Worm (Caenorhabditis elegans) whole organism, late embryonic: Measurements from ENCODE around the gene F28A10.4.
"Not testable (repeated sequence)": the region's sequence is repeated elsewhere in the genome, so short reads cannot be mapped to it uniquely, and the experiment has no call there.

Experiments used
- ama-1 ChIP-seq: fragments of 150-350 bp; optimal IDR thresholded peaks from 2 replicates; lab custom pipeline; 2014
- dmd-4 ChIP-seq: sonication (generic microtip); optimal IDR thresholded peaks from 2 replicates; lab custom pipeline; 2016; ENCODE audit warnings: borderline replicate concordance, missing genetic modification characterization, missing compliant biosample characterization
- dve-1 ChIP-seq: sonication (generic microtip); optimal IDR thresholded peaks from 2 replicates; lab custom pipeline; 2017; ENCODE audit warnings: antibody characterized with exemption, mild to moderate bottlenecking, missing genetic modification characterization, missing compliant biosample characterization
- unc-3 ChIP-seq, 2 experiments: fragments of 200-800 bp in 1 of 2; sonication (Bioruptor generic) in 1 of 2; sonication (generic microtip) in 1 of 2; conservative IDR thresholded peaks in 1 of 2; optimal IDR thresholded peaks in 1 of 2; 2 replicates each; pipeline versions ENCODE4 v1.3.6 to Lab custom; 2016 to 2022; ENCODE audit warnings: missing compliant biosample characterization in 2 of 2, missing genetic modification characterization in 2 of 2, missing genetic modification reagents in 1 of 2

DNA sequence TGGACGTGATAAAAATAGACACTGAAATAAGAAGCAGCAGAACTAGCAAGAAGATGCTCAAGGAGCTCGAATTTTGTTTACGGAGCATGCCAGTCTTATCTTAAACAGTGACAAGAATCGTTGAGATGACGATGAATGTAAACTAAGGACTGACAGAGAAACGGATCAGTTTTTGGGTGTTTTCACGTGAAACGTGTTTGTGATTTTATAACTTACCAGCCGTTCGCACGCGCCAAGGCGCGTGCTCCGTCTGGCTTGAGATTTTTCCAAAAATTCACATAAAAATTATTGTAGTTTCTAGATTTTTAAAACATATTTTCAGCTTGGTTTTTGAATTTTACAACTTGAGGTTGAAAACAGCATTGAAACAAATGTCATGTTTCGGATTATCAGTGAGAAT, 6.5 kb downstream of the F28A10.4 start, which contains the start of gene F28A10.5:
- TF ChIP-seq dve-1 (tag; lab: Kevin White, UChicago); dmd-4 (tag; lab: Kevin White, UChicago); unc-3 (GFP tag; conservative IDR thresholded peaks at IDR 0.05; lab: Robert Waterston, UW); unc-3 (tag; optimal IDR thresholded peaks at IDR 0.05; lab: Kevin White, UChicago); ama-1 (lab: Kevin White, UChicago): not testable (repeated sequence)
